Fruit fly (Drosophila melanogaster) whole organism, prepupa: ENCODE results near the gene numb.
A peak's percentile ranks its signal among the peaks of the same experiment; 100 is the strongest.

Experiments
- Blimp-1 ChIP-seq: fragments of 200-800 bp; sonication (Bioruptor generic); optimal IDR thresholded peaks from 3 replicates; lab custom pipeline; 2017; ENCODE audit warnings: missing biosample characterization, missing genetic modification characterization, mild to moderate bottlenecking, moderate library complexity, missing genetic modification reagents
- CG10669 ChIP-seq: fragments of 200-800 bp; sonication (Bioruptor generic); optimal IDR thresholded peaks from 3 replicates; lab custom pipeline; 2018; ENCODE audit warnings: missing biosample characterization, mild to moderate bottlenecking, missing genetic modification characterization, moderate library complexity
- CG11294 ChIP-seq: fragments of 200-800 bp; sonication (Bioruptor generic); IDR thresholded peaks from 2 replicates; pipeline ENCODE4 v1.3.6; 2022; ENCODE audit warnings: missing biosample characterization, missing genetic modification characterization
- CG11762 ChIP-seq: fragments of 200-800 bp; sonication (Bioruptor generic); optimal IDR thresholded peaks from 3 replicates; lab custom pipeline; 2016; ENCODE audit warnings: missing biosample characterization, missing genetic modification characterization; ENCODE audit not compliant: insufficient read depth
- CG11902 ChIP-seq: fragments of 200-800 bp; sonication (Bioruptor generic); optimal IDR thresholded peaks from 3 replicates; lab custom pipeline; 2016; ENCODE audit warnings: missing biosample characterization, missing genetic modification characterization
- CG1621 ChIP-seq: fragments of 200-800 bp; sonication (Bioruptor generic); optimal IDR thresholded peaks from 3 replicates; lab custom pipeline; 2018; ENCODE audit warnings: missing biosample characterization, mild to moderate bottlenecking, missing genetic modification characterization
- CG16779 ChIP-seq: fragments of 200-800 bp; sonication (Bioruptor generic); optimal IDR thresholded peaks from 3 replicates; lab custom pipeline; 2017; ENCODE audit warnings: missing biosample characterization, mild to moderate bottlenecking, missing genetic modification characterization
- CG3032 ChIP-seq: fragments of 200-800 bp; optimal IDR thresholded peaks from 2 replicates; lab custom pipeline; 2019; ENCODE audit warnings: missing biosample characterization, mild to moderate bottlenecking, missing genetic modification characterization, moderate library complexity
- CG32006 ChIP-seq: fragments of 200-800 bp; sonication (Bioruptor generic); optimal IDR thresholded peaks from 3 replicates; lab custom pipeline; 2017; ENCODE audit warnings: missing biosample characterization, mild to moderate bottlenecking, missing genetic modification characterization
- CG4318 ChIP-seq: fragments of 200-800 bp; sonication (Bioruptor generic); optimal IDR thresholded peaks from 3 replicates; lab custom pipeline; 2017; ENCODE audit warnings: missing biosample characterization, mild to moderate bottlenecking, missing genetic modification characterization
- CG6163 ChIP-seq: fragments of 200-800 bp; sonication (Bioruptor generic); IDR thresholded peaks from 3 replicates; pipeline ENCODE4 v1.3.6; 2022; ENCODE audit warnings: missing biosample characterization, missing genetic modification characterization
- CG6276 ChIP-seq: fragments of 200-800 bp; sonication (Bioruptor generic); optimal IDR thresholded peaks from 2 replicates; lab custom pipeline; 2017; ENCODE audit warnings: missing biosample characterization, mild to moderate bottlenecking, missing genetic modification characterization
- CG6792 ChIP-seq: fragments of 200-800 bp; sonication (Bioruptor generic); optimal IDR thresholded peaks from 3 replicates; lab custom pipeline; 2016; ENCODE audit warnings: missing biosample characterization, missing genetic modification characterization
- CG6808 ChIP-seq: fragments of 200-800 bp; sonication (Bioruptor generic); optimal IDR thresholded peaks from 3 replicates; lab custom pipeline; 2017; ENCODE audit warnings: missing biosample characterization, missing genetic modification characterization, mild to moderate bottlenecking, moderate library complexity, missing genetic modification reagents
- CG6854 ChIP-seq: fragments of 200-800 bp; sonication (Bioruptor generic); optimal IDR thresholded peaks from 2 replicates; lab custom pipeline; 2017; ENCODE audit warnings: missing biosample characterization, mild to moderate bottlenecking, missing genetic modification characterization
- CG7368 ChIP-seq: fragments of 200-800 bp; sonication (Bioruptor generic); optimal IDR thresholded peaks from 3 replicates; lab custom pipeline; 2016; ENCODE audit warnings: missing biosample characterization, missing genetic modification characterization
- CG8319 ChIP-seq: fragments of 200-800 bp; sonication (Bioruptor generic); optimal IDR thresholded peaks from 3 replicates; lab custom pipeline; 2016; ENCODE audit warnings: missing biosample characterization, missing genetic modification characterization
- Eip75B ChIP-seq: fragments of 200-800 bp; sonication (Bioruptor generic); optimal IDR thresholded peaks from 3 replicates; lab custom pipeline; 2016; ENCODE audit warnings: missing biosample characterization, missing genetic modification characterization
- Eip78C ChIP-seq: fragments of 200-800 bp; sonication (Bioruptor generic); peaks from one replicate; lab custom pipeline; 2016; ENCODE audit warnings: missing biosample characterization, missing genetic modification characterization
- Eip93F ChIP-seq: fragments of 200-800 bp; sonication (Bioruptor generic); optimal IDR thresholded peaks from 2 replicates; lab custom pipeline; 2016; ENCODE audit warnings: missing biosample characterization, mild to moderate bottlenecking, missing genetic modification characterization
- Ets21C ChIP-seq: fragments of 200-800 bp; sonication (Bioruptor generic); optimal IDR thresholded peaks from 3 replicates; lab custom pipeline; 2016; ENCODE audit warnings: missing biosample characterization, missing genetic modification characterization
- Ets96B ChIP-seq: fragments of 200-800 bp; optimal IDR thresholded peaks from 2 replicates; lab custom pipeline; 2019; ENCODE audit warnings: missing biosample characterization, mild to moderate bottlenecking, missing genetic modification characterization, moderate library complexity
- Gug ChIP-seq: fragments of 200-800 bp; sonication (Bioruptor generic); IDR thresholded peaks from 2 replicates; pipeline ENCODE4 v1.3.6; 2022; ENCODE audit warnings: missing biosample characterization, missing genetic modification characterization
- Hr38 ChIP-seq: sonication (Bioruptor generic); optimal IDR thresholded peaks from 2 replicates; lab custom pipeline; 2016; ENCODE audit warnings: missing biosample characterization, missing genetic modification characterization
- Hr39 ChIP-seq: fragments of 200-800 bp; sonication (Bioruptor generic); optimal IDR thresholded peaks from 2 replicates; lab custom pipeline; 2016; ENCODE audit warnings: missing biosample characterization, missing genetic modification characterization
- Lpt ChIP-seq: fragments of 200-800 bp; sonication (Bioruptor generic); optimal IDR thresholded peaks from 3 replicates; lab custom pipeline; 2016; ENCODE audit warnings: missing biosample characterization, missing genetic modification characterization
- Met ChIP-seq: fragments of 200-800 bp; sonication (Bioruptor generic); optimal IDR thresholded peaks from 3 replicates; lab custom pipeline; 2016; ENCODE audit warnings: missing biosample characterization, missing genetic modification characterization
- OdsH ChIP-seq: fragments of 200-800 bp; sonication (Bioruptor generic); optimal IDR thresholded peaks from 3 replicates; lab custom pipeline; 2016; ENCODE audit warnings: missing biosample characterization, missing genetic modification characterization
- Smox ChIP-seq: fragments of 200-800 bp; sonication (Bioruptor generic); optimal IDR thresholded peaks from 3 replicates; lab custom pipeline; 2016; ENCODE audit warnings: missing biosample characterization, missing genetic modification characterization
- Sox102F ChIP-seq: fragments of 200-800 bp; sonication (Bioruptor generic); optimal IDR thresholded peaks from 2 replicates; lab custom pipeline; 2016; ENCODE audit warnings: missing biosample characterization, mild to moderate bottlenecking, missing genetic modification characterization
- Sox14 ChIP-seq: fragments of 200-800 bp; sonication (Bioruptor generic); optimal IDR thresholded peaks from 3 replicates; lab custom pipeline; 2016; ENCODE audit warnings: missing biosample characterization, missing genetic modification characterization
- Sox15 ChIP-seq: fragments of 200-800 bp; sonication (Bioruptor generic); optimal IDR thresholded peaks from 3 replicates; lab custom pipeline; 2016; ENCODE audit warnings: missing biosample characterization, missing genetic modification characterization
- achi ChIP-seq: fragments of 200-800 bp; sonication (Bioruptor generic); optimal IDR thresholded peaks from 3 replicates; lab custom pipeline; 2016; ENCODE audit warnings: missing biosample characterization, missing genetic modification characterization
- acj6 ChIP-seq: fragments of 200-800 bp; sonication (Bioruptor generic); optimal IDR thresholded peaks from 3 replicates; lab custom pipeline; 2016; ENCODE audit warnings: missing biosample characterization, missing genetic modification characterization
- cyc ChIP-seq: fragments of 200-800 bp; sonication (Bioruptor generic); optimal IDR thresholded peaks from 3 replicates; lab custom pipeline; 2016; ENCODE audit warnings: missing biosample characterization, missing genetic modification characterization
- dac ChIP-seq: fragments of 200-800 bp; sonication (Bioruptor generic); optimal IDR thresholded peaks from 2 replicates; lab custom pipeline; 2017; ENCODE audit warnings: missing biosample characterization, mild to moderate bottlenecking, missing genetic modification characterization
- dsx ChIP-seq: fragments of 200-800 bp; optimal IDR thresholded peaks from 3 replicates; lab custom pipeline; 2019; ENCODE audit warnings: missing biosample characterization, mild to moderate bottlenecking, missing genetic modification characterization, moderate library complexity; ENCODE audit not compliant: poor library complexity, severe bottlenecking
- eg ChIP-seq: fragments of 200-800 bp; sonication (Bioruptor generic); IDR thresholded peaks from 3 replicates; pipeline ENCODE4 v1.3.6; 2022; ENCODE audit warnings: missing biosample characterization, missing genetic modification characterization
- esn ChIP-seq: fragments of 200-800 bp; sonication (Bioruptor generic); optimal IDR thresholded peaks from 2 replicates; lab custom pipeline; 2016; ENCODE audit warnings: missing biosample characterization, mild to moderate bottlenecking, missing genetic modification characterization, moderate library complexity
- fd59A ChIP-seq: fragments of 200-800 bp; sonication (Bioruptor generic); optimal IDR thresholded peaks from 2 replicates; lab custom pipeline; 2017; ENCODE audit warnings: missing biosample characterization, mild to moderate bottlenecking, missing genetic modification characterization, missing genetic modification reagents
- fd85E ChIP-seq: fragments of 200-800 bp; sonication (Bioruptor generic); optimal IDR thresholded peaks from 3 replicates; lab custom pipeline; 2016; ENCODE audit warnings: missing biosample characterization, missing genetic modification characterization
- lz ChIP-seq: fragments of 200-800 bp; sonication (Bioruptor generic); optimal IDR thresholded peaks from 3 replicates; lab custom pipeline; 2016; ENCODE audit warnings: missing biosample characterization, missing genetic modification characterization
- net ChIP-seq: fragments of 200-800 bp; sonication (Bioruptor generic); optimal IDR thresholded peaks from 3 replicates; lab custom pipeline; 2016; ENCODE audit warnings: missing biosample characterization, missing genetic modification characterization
- pdm3 ChIP-seq: fragments of 200-800 bp; sonication (Bioruptor generic); optimal IDR thresholded peaks from 3 replicates; lab custom pipeline; 2016; ENCODE audit warnings: missing biosample characterization, missing genetic modification characterization
- salr ChIP-seq, 2 experiments: fragments of 200-800 bp; sonication (Bioruptor generic); optimal IDR thresholded peaks; 3 replicates each; lab custom pipeline; 2016 to 2018; ENCODE audit warnings: missing biosample characterization in 2 of 2, missing genetic modification characterization in 2 of 2, mild to moderate bottlenecking in 1 of 2
- spab ChIP-seq: fragments of 200-800 bp; sonication (Bioruptor generic); optimal IDR thresholded peaks from 2 replicates; lab custom pipeline; 2017; ENCODE audit warnings: missing biosample characterization, mild to moderate bottlenecking, missing genetic modification characterization, missing genetic modification reagents
- ss ChIP-seq, 2 experiments: fragments of 200-800 bp; sonication (Bioruptor generic); optimal IDR thresholded peaks; 2 replicates in 1 of 2; 3 replicates in 1 of 2; lab custom pipeline; 2017 to 2018; ENCODE audit warnings: mild to moderate bottlenecking in 2 of 2, missing biosample characterization in 2 of 2, missing genetic modification characterization in 2 of 2, moderate library complexity in 1 of 2
- svp ChIP-seq: fragments of 200-800 bp; sonication (Bioruptor generic); peaks from one replicate; lab custom pipeline; 2016; ENCODE audit warnings: missing biosample characterization, missing genetic modification characterization
- topi ChIP-seq: fragments of 200-800 bp; sonication (Bioruptor generic); optimal IDR thresholded peaks from 3 replicates; lab custom pipeline; 2016; ENCODE audit warnings: missing biosample characterization, missing genetic modification characterization

numb gene

dm6 chr2L:9487468-9487867, 50.2 kb downstream of the numb start (continued):
- TF ChIP-seq Ets96B (tag; lab: Kevin White, UChicago) (peak; percentile 11), Met (GFP tag; lab: Kevin White, UChicago) (peak; percentile 13), CG10669 (GFP tag; lab: Kevin White, UChicago) (no peak), Sox14 (GFP tag; lab: Kevin White, UChicago) (no peak), fd85E (GFP tag; lab: Kevin White, UChicago) (no peak), CG11902 (no peak), CG1621 (no peak), CG11762 (GFP tag; lab: Kevin White, UChicago) (no peak), Lpt (GFP tag; lab: Kevin White, UChicago) (no peak), dsx (GFP tag; lab: Kevin White, UChicago) (no peak), CG32006 (GFP tag; lab: Kevin White, UChicago) (peak; percentile 43), lz (no peak), CG16779 (no peak), fd59A (GFP tag; lab: Kevin White, UChicago) (no peak), CG6808 (no peak), acj6 (GFP tag; lab: Kevin White, UChicago) (no peak), net (GFP tag; lab: Kevin White, UChicago) (no peak), CG6854 (GFP tag; lab: Kevin White, UChicago) (no peak), Smox (GFP tag; lab: Kevin White, UChicago) (peak; percentile 10), ss (GFP tag; optimal IDR thresholded peaks at IDR 0.05; lab: Kevin White, UChicago) (no peak), OdsH (peak; percentile 35), cyc (GFP tag; lab: Kevin White, UChicago) (peak; percentile 9), Ets21C (GFP tag; lab: Kevin White, UChicago) (no peak), salr (GFP tag; optimal IDR thresholded peaks at IDR 0.05; lab: Kevin White, UChicago) (peak in 1 of 2 experiments; percentile 29), Hr38 (no peak), Blimp-1 (GFP tag; lab: Kevin White, UChicago) (no peak), esn (peak; percentile 4), Eip93F (GFP tag; lab: Kevin White, UChicago) (no peak), spab (no peak), pdm3 (GFP tag; lab: Kevin White, UChicago) (peak; percentile 35), CG7368 (no peak), Sox15 (GFP tag; lab: Kevin White, UChicago) (no peak), Hr39 (GFP tag; lab: Kevin White, UChicago) (peak; percentile 27)

DNA sequence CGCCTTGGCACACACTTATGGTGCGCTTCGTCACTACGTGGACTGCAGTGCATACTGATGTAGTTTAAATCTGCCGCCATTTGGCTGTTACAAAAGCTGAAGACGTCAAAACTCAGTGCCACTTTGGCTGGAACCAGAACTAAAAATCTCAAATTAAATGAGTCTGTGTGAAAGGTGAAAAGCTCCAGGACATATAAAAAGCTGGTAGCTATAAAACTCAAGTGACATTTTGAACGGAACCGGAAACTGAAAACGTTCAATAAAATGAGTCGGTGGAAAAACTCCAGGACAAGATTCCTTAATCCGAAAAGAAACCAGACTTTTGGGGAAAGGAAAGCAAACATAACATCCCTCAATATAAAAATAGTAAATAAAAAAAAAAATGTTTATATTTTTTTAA, 53.5 kb downstream of the numb start:
- TF ChIP-seq Ets96B (tag; lab: Kevin White, UChicago) = peak; percentile 48
- TF ChIP-seq achi (GFP tag; lab: Kevin White, UChicago) = peak; percentile 49
- peak; percentile 24 for TF ChIP-seq dac (GFP tag; lab: Kevin White, UChicago)
- peak; percentile 52; the same call in 1 of the 2 replicates for TF ChIP-seq CG11294 (GFP tag; lab: Robert Waterston, UW)
- peak; percentile 69 for TF ChIP-seq Smox (GFP tag; lab: Kevin White, UChicago)
- TF ChIP-seq Met (GFP tag; lab: Kevin White, UChicago) = peak; percentile 42
- TF ChIP-seq CG3032 (tag; lab: Kevin White, UChicago) = peak; percentile 70
- TF ChIP-seq fd85E (GFP tag; lab: Kevin White, UChicago) = peak; percentile 51
- peak; percentile 67 for TF ChIP-seq Eip75B (GFP tag; lab: Kevin White, UChicago)
- peak; percentile 91 for TF ChIP-seq CG6854 (GFP tag; lab: Kevin White, UChicago)
- TF ChIP-seq Eip93F (GFP tag; lab: Kevin White, UChicago) = no peak
- TF ChIP-seq CG6163 (GFP tag; lab: Robert Waterston, UW) = peak; percentile 94
- no peak for TF ChIP-seq CG32006 (GFP tag; lab: Kevin White, UChicago)
- TF ChIP-seq CG10669 (GFP tag; lab: Kevin White, UChicago) = peak; percentile 79
- peak; percentile 82 for TF ChIP-seq svp (GFP tag; lab: Kevin White, UChicago)
- TF ChIP-seq CG6276 (GFP tag; lab: Kevin White, UChicago) = peak; percentile 32
- TF ChIP-seq fd59A (GFP tag; lab: Kevin White, UChicago) = no peak
- TF ChIP-seq acj6 (GFP tag; lab: Kevin White, UChicago) = no peak
- peak; percentile 73 for TF ChIP-seq CG8319 (GFP tag; lab: Kevin White, UChicago)
- peak; percentile 18 for TF ChIP-seq pdm3 (GFP tag; lab: Kevin White, UChicago)
- peak; percentile 46 for TF ChIP-seq Gug (GFP tag; lab: Robert Waterston, UW)
- TF ChIP-seq spab = peak; percentile 46
- TF ChIP-seq Sox102F (GFP tag; lab: Kevin White, UChicago) = peak; percentile 69
- TF ChIP-seq Lpt (GFP tag; lab: Kevin White, UChicago) = no peak
- peak; percentile 38 for TF ChIP-seq esn
- TF ChIP-seq eg (GFP tag; lab: Robert Waterston, UW) = peak; percentile 82
- TF ChIP-seq CG6792 = peak; percentile 2
- peak; percentile 31 for TF ChIP-seq CG11902
- no peak for TF ChIP-seq CG4318 (GFP tag; lab: Kevin White, UChicago)
- peak; percentile 70 for TF ChIP-seq CG6808
- peak; percentile 87 for TF ChIP-seq topi (GFP tag; lab: Kevin White, UChicago)
- TF ChIP-seq Eip78C = peak; percentile 96
